Fruit fly (Drosophila melanogaster): ENCODE results near the gene CG34251.

dm6 chr3L:17624208-17624826 is 47.1 kb upstream of the CG34251 start:
- TF ChIP-seq Eip78C (GFP tag) (peak; percentile 75), ss (GFP tag; optimal IDR thresholded peaks at IDR 0.05) (no peak), net (GFP tag; optimal IDR thresholded peaks at IDR 0.05) (no peak), CG34406 (GFP tag; optimal IDR thresholded peaks at IDR 0.05) (no peak)
